Worm (Caenorhabditis elegans) whole organism, mixed stage, embryonic: ENCODE results near the gene des-2.

ENCODE experiments used
- blmp-1 ChIP-seq: fragments of 150-350 bp; optimal IDR thresholded peaks from 2 replicates; lab custom pipeline; 2014; ENCODE audit warnings: missing biosample characterization, missing genetic modification characterization
- cnd-1 ChIP-seq: fragments of 200-800 bp; sonication (Bioruptor generic); optimal IDR thresholded peaks from 2 replicates; lab custom pipeline; 2018; ENCODE audit warnings: mild to moderate bottlenecking, missing genetic modification characterization, missing compliant biosample characterization
- elt-1 ChIP-seq: sonication (generic microtip); optimal IDR thresholded peaks from 2 replicates; lab custom pipeline; 2017; ENCODE audit warnings: missing genetic modification characterization, mild to moderate bottlenecking, missing compliant biosample characterization, antibody characterized with exemption, moderate library complexity, borderline replicate concordance; ENCODE audit not compliant: insufficient read depth
- ham-2 ChIP-seq: fragments of 200-800 bp; sonication (Bioruptor generic); optimal IDR thresholded peaks from 2 replicates; lab custom pipeline; 2018; ENCODE audit warnings: mild to moderate bottlenecking, missing genetic modification characterization, missing compliant biosample characterization
- hlh-1 ChIP-seq: fragments of 150-350 bp; optimal IDR thresholded peaks from 2 replicates; lab custom pipeline; 2014; ENCODE audit warnings: missing biosample characterization, missing genetic modification reagents, missing genetic modification characterization
- lin-13 ChIP-seq: fragments of 150-350 bp; optimal IDR thresholded peaks from 2 replicates; lab custom pipeline; 2014; ENCODE audit warnings: missing biosample characterization, missing genetic modification characterization
- mep-1 ChIP-seq: fragments of 150-350 bp; optimal IDR thresholded peaks from 2 replicates; lab custom pipeline; 2017; ENCODE audit warnings: missing biosample characterization, missing genetic modification reagents, missing genetic modification characterization, inconsistent platforms
- nhr-28 ChIP-seq: fragments of 150-350 bp; optimal IDR thresholded peaks from 2 replicates; lab custom pipeline; 2014; ENCODE audit warnings: missing biosample characterization, missing genetic modification characterization
- pha-4 ChIP-seq: fragments of 150-350 bp; optimal IDR thresholded peaks from 2 replicates; lab custom pipeline; 2018; ENCODE audit warnings: missing biosample characterization, missing genetic modification reagents, missing genetic modification characterization
- unc-39 ChIP-seq: fragments of 150-350 bp; optimal IDR thresholded peaks from 2 replicates; lab custom pipeline; 2014; ENCODE audit warnings: missing biosample characterization, missing genetic modification characterization
- unc-62 ChIP-seq: fragments of 150-350 bp; optimal IDR thresholded peaks from 2 replicates; lab custom pipeline; 2014; ENCODE audit warnings: missing biosample characterization, missing genetic modification reagents, missing genetic modification characterization
- ztf-11 ChIP-seq: fragments of 150-350 bp; optimal IDR thresholded peaks from 2 replicates; lab custom pipeline; 2014; ENCODE audit warnings: missing biosample characterization, missing genetic modification characterization

DNA sequence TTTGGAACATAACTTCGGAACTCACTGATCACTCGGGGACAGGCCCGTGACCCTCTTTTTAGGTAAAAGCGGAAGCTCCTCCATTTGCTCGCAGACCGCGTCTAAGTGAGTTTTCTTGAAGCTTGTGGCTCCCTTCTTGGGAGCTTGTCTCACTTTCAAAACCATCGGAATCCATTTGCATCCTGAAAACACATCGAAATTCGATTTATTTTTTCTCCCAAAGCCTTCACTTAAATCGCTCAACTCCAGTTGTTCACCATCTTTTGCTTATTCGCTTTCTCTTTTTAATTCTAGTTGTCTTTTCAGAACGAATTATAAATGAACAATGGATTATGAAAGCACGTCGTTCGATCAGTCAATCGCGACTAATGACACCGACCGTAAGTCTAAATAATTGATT, 37.8 kb upstream of the des-2 start, which contains the start of gene T11F9.1:
- TF ChIP-seq unc-39 (tag; lab: Kevin White, UChicago) (no peak), nhr-28 (no peak), lin-13 (tag; lab: Kevin White, UChicago) (no peak), unc-62 (GFP tag; lab: Kevin White, UChicago) (no peak), ztf-11 (no peak), blmp-1 (tag; lab: Kevin White, UChicago) (no peak), ham-2 (GFP tag; lab: Kevin White, UChicago) (no peak), mep-1 (tag; lab: Kevin White, UChicago) (no peak), hlh-1 (tag; lab: Kevin White, UChicago) (no peak), cnd-1 (no peak), pha-4 (tag; lab: Kevin White, UChicago) (no peak), elt-1 (tag; lab: Kevin White, UChicago) (no peak)
